Worm (Caenorhabditis elegans) whole organism, young adult: ENCODE data around the gene ZC477.4.

Source experiments
- B0019.2 ChIP-seq: fragments of 200-800 bp; sonication (Bioruptor generic); conservative IDR thresholded peaks from 2 replicates; pipeline ENCODE4 v1.3.6; 2022; ENCODE audit warnings: missing genetic modification reagents, missing genetic modification characterization, missing compliant biosample characterization
- F55B11.4 ChIP-seq: sonication (generic microtip); optimal IDR thresholded peaks from 2 replicates; lab custom pipeline; 2016; ENCODE audit warnings: missing compliant biosample characterization, missing genetic modification characterization, borderline replicate concordance; ENCODE audit not compliant: insufficient read depth
- F57A8.1 ChIP-seq: fragments of 200-800 bp; sonication (Bioruptor generic); optimal IDR thresholded peaks from 2 replicates; lab custom pipeline; 2018; ENCODE audit warnings: mild to moderate bottlenecking, missing genetic modification characterization, moderate library complexity, missing compliant biosample characterization
- T07F8.4 ChIP-seq: sonication (generic microtip); optimal IDR thresholded peaks from 2 replicates; lab custom pipeline; 2016; ENCODE audit warnings: mild to moderate bottlenecking, missing genetic modification characterization, moderate library complexity, missing compliant biosample characterization
- T26A5.8 ChIP-seq: sonication (generic microtip); optimal IDR thresholded peaks from 2 replicates; lab custom pipeline; 2016; ENCODE audit warnings: missing genetic modification characterization, missing compliant biosample characterization
- ama-1 ChIP-seq, 3 experiments: fragments of 150-350 bp in 1 of 3; sonication (generic microtip) in 2 of 3; optimal IDR thresholded peaks; 2 replicates each; lab custom pipeline; 2014 to 2018; ENCODE audit warnings: missing biosample characterization in 2 of 3, missing genetic modification characterization in 2 of 3, missing genetic modification reagents in 2 of 3
- aptf-2 ChIP-seq: fragments of 200-800 bp; sonication (Bioruptor generic); conservative IDR thresholded peaks from 2 replicates; pipeline ENCODE4 v1.3.6; 2022; ENCODE audit warnings: missing genetic modification reagents, missing genetic modification characterization, missing compliant biosample characterization
- athp-1 ChIP-seq: sonication (generic microtip); optimal IDR thresholded peaks from 2 replicates; lab custom pipeline; 2017; ENCODE audit warnings: mild to moderate bottlenecking, missing genetic modification characterization, missing compliant biosample characterization
- attf-5 ChIP-seq: fragments of 200-800 bp; sonication (Bioruptor generic); optimal IDR thresholded peaks from 2 replicates; lab custom pipeline; 2018; ENCODE audit warnings: mild to moderate bottlenecking, missing genetic modification characterization, missing compliant biosample characterization
- ceh-100 ChIP-seq: fragments of 200-800 bp; sonication (Bioruptor generic); IDR thresholded peaks from 2 replicates; pipeline ENCODE4 v1.3.6; 2022; ENCODE audit warnings: missing genetic modification reagents, missing genetic modification characterization, missing compliant biosample characterization
- ceh-58 ChIP-seq: fragments of 200-800 bp; sonication (Bioruptor generic); IDR thresholded peaks from 2 replicates; pipeline ENCODE4 v1.3.6; 2022; ENCODE audit warnings: missing genetic modification characterization, missing compliant biosample characterization
- chd-7 ChIP-seq: sonication (generic microtip); optimal IDR thresholded peaks from 2 replicates; lab custom pipeline; 2016; ENCODE audit warnings: mild to moderate bottlenecking, missing genetic modification characterization, moderate library complexity, missing compliant biosample characterization
- egl-18 ChIP-seq: fragments of 200-800 bp; sonication (Bioruptor generic); IDR thresholded peaks from 2 replicates; pipeline ENCODE4 v1.3.6; 2022; ENCODE audit warnings: missing genetic modification reagents, missing genetic modification characterization, missing compliant biosample characterization
- egrh-3 ChIP-seq: fragments of 200-800 bp; sonication (Bioruptor generic); IDR thresholded peaks from 2 replicates; pipeline ENCODE4 v1.3.6; 2022; ENCODE audit warnings: missing genetic modification reagents, missing genetic modification characterization, missing compliant biosample characterization
- hlh-26 ChIP-seq: fragments of 200-800 bp; sonication (Bioruptor generic); conservative IDR thresholded peaks from 2 replicates; pipeline ENCODE4 v1.3.6; 2022; ENCODE audit warnings: missing genetic modification reagents, missing genetic modification characterization, missing compliant biosample characterization
- lin-35 ChIP-seq, 3 experiments: fragments of 150-350 bp in 2 of 3; sonication (generic microtip) in 1 of 3; optimal IDR thresholded peaks; 2 replicates each; lab custom pipeline; 2014 to 2018; ENCODE audit warnings: missing biosample characterization in 3 of 3, missing genetic modification characterization in 3 of 3, missing genetic modification reagents in 3 of 3
- lin-54 ChIP-seq: fragments of 200-800 bp; sonication (Bioruptor generic); optimal IDR thresholded peaks from 2 replicates; lab custom pipeline; 2018; ENCODE audit warnings: mild to moderate bottlenecking, missing genetic modification characterization, missing compliant biosample characterization
- lsl-1 ChIP-seq: fragments of 200-800 bp; sonication (Bioruptor generic); optimal IDR thresholded peaks from 2 replicates; lab custom pipeline; 2018; ENCODE audit warnings: mild to moderate bottlenecking, missing genetic modification characterization, moderate library complexity, missing compliant biosample characterization
- mcd-1 ChIP-seq: fragments of 200-800 bp; sonication (Bioruptor generic); IDR thresholded peaks from 2 replicates; pipeline ENCODE4 v1.3.6; 2022; ENCODE audit warnings: missing genetic modification reagents, missing genetic modification characterization, missing compliant biosample characterization
- nfya-1 ChIP-seq: sonication (generic microtip); optimal IDR thresholded peaks from 2 replicates; lab custom pipeline; 2017; ENCODE audit warnings: antibody characterized with exemption, missing compliant biosample characterization, missing genetic modification characterization, borderline replicate concordance; ENCODE audit not compliant: insufficient read depth
- nfyb-1 ChIP-seq: fragments of 200-800 bp; sonication (Bioruptor generic); IDR thresholded peaks from 2 replicates; pipeline ENCODE4 v1.3.6; 2022; ENCODE audit warnings: missing genetic modification reagents, missing genetic modification characterization, missing compliant biosample characterization
- nhr-120 ChIP-seq: fragments of 200-800 bp; sonication (Bioruptor generic); IDR thresholded peaks from 2 replicates; pipeline ENCODE4 v1.3.6; 2022; ENCODE audit warnings: missing genetic modification characterization, missing compliant biosample characterization
- pha-4 ChIP-seq: fragments of 150-350 bp; sonication (generic microtip); optimal IDR thresholded peaks from 2 replicates; lab custom pipeline; 2014; ENCODE audit warnings: missing biosample characterization, missing genetic modification reagents, missing genetic modification characterization
- repo-1 ChIP-seq: sonication (generic microtip); optimal IDR thresholded peaks from 2 replicates; lab custom pipeline; 2017; ENCODE audit warnings: mild to moderate bottlenecking, missing genetic modification characterization, missing compliant biosample characterization
- rpc-1 ChIP-seq, 2 experiments: fragments of 150-350 bp in 1 of 2; sonication (generic microtip) in 1 of 2; optimal IDR thresholded peaks; 2 replicates each; lab custom pipeline; 2014 to 2018; ENCODE audit warnings: missing biosample characterization in 1 of 2, missing genetic modification characterization in 1 of 2, missing genetic modification reagents in 1 of 2, missing genotype in 1 of 2
- sdz-38 ChIP-seq: sonication (generic microtip); optimal IDR thresholded peaks from 2 replicates; lab custom pipeline; 2016; ENCODE audit warnings: missing genotype, missing genetic modification characterization, missing compliant biosample characterization
- snpc-1.3 ChIP-seq: sonication (generic microtip); optimal IDR thresholded peaks from 2 replicates; lab custom pipeline; 2017; ENCODE audit warnings: missing genetic modification characterization, mild to moderate bottlenecking, missing compliant biosample characterization, antibody characterized with exemption, moderate library complexity, missing genotype, missing genetic modification reagents; ENCODE audit not compliant: insufficient read depth
- snpc-3.4 ChIP-seq: sonication (generic microtip); optimal IDR thresholded peaks from 2 replicates; lab custom pipeline; 2017; ENCODE audit warnings: missing genetic modification characterization, mild to moderate bottlenecking, missing compliant biosample characterization, antibody characterized with exemption, moderate library complexity, missing genotype, missing genetic modification reagents
- snpc-4 ChIP-seq, 5 experiments: fragments of 150-350 bp in 1 of 5; sonication (generic microtip) in 4 of 5; optimal IDR thresholded peaks; 2 replicates each; lab custom pipeline; 2014 to 2018; ENCODE audit warnings: missing genetic modification characterization in 5 of 5, missing biosample characterization in 3 of 5, antibody characterized with exemption in 2 of 5, mild to moderate bottlenecking in 2 of 5, missing compliant biosample characterization in 2 of 5, missing genotype in 2 of 5, moderate library complexity in 2 of 5, missing genetic modification reagents in 1 of 5
- xnd-1 ChIP-seq: sonication (generic microtip); optimal IDR thresholded peaks from 2 replicates; lab custom pipeline; 2016; ENCODE audit warnings: missing genotype, missing genetic modification reagents, missing genetic modification characterization, missing compliant biosample characterization

Gene ZC477.4

ce11 chrIV:7133983-7134382, 35.4 kb upstream of the ZC477.4 start, which contains the start of gene mutd-1:
mutd-1 (minus strand) TSS chrIV:7134083.
- no peak for TF ChIP-seq lin-54 (GFP tag; lab: Kevin White, UChicago)
- TF ChIP-seq nfyb-1 (GFP tag; lab: Robert Waterston, UW): 0 out of 2 replicates have a peak, but pooled peaks have one; percentile 15

- TF ChIP-seq lin-54 (GFP tag; lab: Kevin White, UChicago) (peak; percentile 23), snpc-4 (GFP tag; optimal IDR thresholded peaks at IDR 0.05; lab: Kevin White, UChicago) (no peak), snpc-4 (tag; optimal IDR thresholded peaks at IDR 0.05; lab: Kevin White, UChicago) (peak in 1 of 4 experiments; percentile 3), rpc-1 (optimal IDR thresholded peaks at IDR 0.05; lab: Kevin White, UChicago) (no peak), rpc-1 (tag; optimal IDR thresholded peaks at IDR 0.05; lab: Kevin White, UChicago) (no peak), attf-5 (peak; percentile 16)
These were observed 34.6 kb upstream of the ZC477.4 start, which contains the start of gene cyn-12 for ce11 chrIV:7133140-7133539. cyn-12 (minus strand) TSS chrIV:7133217.

ce11 chrIV:7131780-7132179, 33.2 kb upstream of the ZC477.4 start, which contains the start of gene grsp-3:
grsp-3 (minus strand) TSS chrIV:7131928.
- no peak for TF ChIP-seq B0019.2 (GFP tag; lab: Robert Waterston, UW)
- no peak for TF ChIP-seq ama-1 (optimal IDR thresholded peaks at IDR 0.05; lab: Kevin White, UChicago)
- peak in 1 of 2 experiments; percentile 20 for TF ChIP-seq ama-1 (GFP tag; optimal IDR thresholded peaks at IDR 0.05; lab: Kevin White, UChicago)

ce11 chrIV:7121313-7122055, 22.9 kb upstream of the ZC477.4 start, which contains the start of the genes C34D4.10 and str-48:
C34D4.10 (minus strand) TSS chrIV:7121413.
str-48 (plus strand) TSS chrIV:7122005.
- peak; percentile 66 for TF ChIP-seq lsl-1 (GFP tag; lab: Kevin White, UChicago)
- no peak for TF ChIP-seq snpc-3.4 (tag; lab: Kevin White, UChicago)

ce11 chrIV:7114599-7114998, 16.0 kb upstream of the ZC477.4 start, which contains the start of gene nas-8:
nas-8 (plus strand) TSS chrIV:7114899.
- TF ChIP-seq ama-1 (optimal IDR thresholded peaks at IDR 0.05; lab: Kevin White, UChicago) (no peak), ama-1 (GFP tag; optimal IDR thresholded peaks at IDR 0.05; lab: Kevin White, UChicago) (no peak), F55B11.4 (tag; lab: Kevin White, UChicago) (no peak), aptf-2 (GFP tag; lab: Robert Waterston, UW) (no peak), lin-54 (GFP tag; lab: Kevin White, UChicago) (no peak), nhr-120 (GFP tag; lab: Robert Waterston, UW) (no peak), ceh-100 (GFP tag; lab: Robert Waterston, UW) (no peak), sdz-38 (tag; lab: Kevin White, UChicago) (no peak), F57A8.1 (GFP tag; lab: Kevin White, UChicago) (no peak)

ce11 chrIV:7112312-7112711, 13.7 kb upstream of the ZC477.4 start:
- TF ChIP-seq egrh-3 (GFP tag; lab: Robert Waterston, UW): peak; percentile 63; the same call in 1 of the 2 replicates
- TF ChIP-seq, all 124 proteins: peak for 1; not testable (repeated sequence) for 123

ce11 chrIV:7111354-7111753, 12.8 kb upstream of the ZC477.4 start, which contains the start of the genes ZC477.7 and ssq-3:
ZC477.7 (minus strand) TSS chrIV:7111454.
ssq-3 (plus strand) TSS chrIV:7111604.
- no peak for TF ChIP-seq mcd-1
- TF ChIP-seq, all 124 proteins: peak for 0

- no peak for TF ChIP-seq egl-18
- no peak for TF ChIP-seq nfya-1 (tag; lab: Kevin White, UChicago)
- TF ChIP-seq T26A5.8: no peak
- no peak for TF ChIP-seq chd-7 (tag; lab: Kevin White, UChicago)
- TF ChIP-seq T07F8.4 (tag; lab: Kevin White, UChicago): no peak
- TF ChIP-seq athp-1 (tag; lab: Kevin White, UChicago): no peak
- no peak for TF ChIP-seq xnd-1 (tag; lab: Kevin White, UChicago)
- no peak for TF ChIP-seq ceh-58 (GFP tag; lab: Robert Waterston, UW)
- TF ChIP-seq lin-35 (GFP tag; optimal IDR thresholded peaks at IDR 0.05; lab: Kevin White, UChicago): no peak
- no peak for TF ChIP-seq hlh-26 (GFP tag; lab: Robert Waterston, UW)
- no peak for TF ChIP-seq pha-4 (tag; lab: Kevin White, UChicago)
- TF ChIP-seq repo-1 (tag; lab: Kevin White, UChicago): no peak
- TF ChIP-seq snpc-1.3 (tag; lab: Kevin White, UChicago): no peak
These were observed 9.3 kb upstream of the ZC477.4 start, which contains the start of gene ZC477.2 for ce11 chrIV:7107893-7108292. ZC477.2 (plus strand) TSS chrIV:7108193.
